Worm (Caenorhabditis elegans) whole organism, late embryonic: Measurements from ENCODE around the gene Y116A8C.44.

Experiments
- C38D4.7 ChIP-seq: fragments of 200-800 bp; sonication (Bioruptor generic); optimal IDR thresholded peaks from 2 replicates; lab custom pipeline; 2018; ENCODE audit warnings: mild to moderate bottlenecking, missing genetic modification characterization, moderate library complexity, missing compliant biosample characterization
- elt-4 ChIP-seq: sonication (generic microtip); optimal IDR thresholded peaks from 2 replicates; lab custom pipeline; 2016; ENCODE audit warnings: missing genetic modification characterization, missing compliant biosample characterization
- nhr-11 ChIP-seq: fragments of 150-350 bp; optimal IDR thresholded peaks from 2 replicates; lab custom pipeline; 2014; ENCODE audit warnings: missing biosample characterization, missing genetic modification characterization
- pha-4 ChIP-seq: fragments of 150-350 bp; optimal IDR thresholded peaks from 2 replicates; lab custom pipeline; 2018; ENCODE audit warnings: missing biosample characterization, missing genetic modification reagents, missing genetic modification characterization
- pqm-1 ChIP-seq: sonication (generic microtip); optimal IDR thresholded peaks from 2 replicates; lab custom pipeline; 2016; ENCODE audit warnings: missing genetic modification characterization, missing compliant biosample characterization

DNA sequence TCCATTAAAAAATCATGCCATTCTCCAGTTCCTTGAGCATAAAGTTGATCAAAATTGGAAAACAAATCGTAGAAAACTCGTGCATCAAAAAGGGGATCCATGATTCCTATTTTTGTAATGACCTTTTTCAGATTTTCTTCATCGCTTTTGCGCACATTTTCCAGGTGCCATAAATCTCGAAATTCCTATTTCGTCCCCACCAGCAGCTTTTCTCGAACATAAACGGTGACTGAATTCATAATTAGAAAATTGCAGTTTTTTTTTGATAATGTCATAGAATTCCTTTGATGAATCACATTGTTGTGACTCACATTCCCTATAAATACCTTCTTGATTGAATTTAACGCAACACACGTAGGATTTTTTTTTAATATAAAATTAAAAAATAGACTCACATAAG lies 27.4 kb downstream of the Y116A8C.44 start, which contains the start of gene nhr-229:
- TF ChIP-seq pqm-1: no peak
- TF ChIP-seq pha-4 (tag; lab: Kevin White, UChicago): no peak
- TF ChIP-seq nhr-11 (tag; lab: Kevin White, UChicago): no peak
- TF ChIP-seq C38D4.7 (GFP tag; lab: Kevin White, UChicago): no peak
- no peak for TF ChIP-seq elt-4 (tag; lab: Kevin White, UChicago)
